Fruit fly (Drosophila melanogaster): ENCODE measurements around the gene 5PtaseI.
A peak's percentile ranks its signal among the peaks of the same experiment; 100 is the strongest.

The 5PtaseI gene

DNA sequence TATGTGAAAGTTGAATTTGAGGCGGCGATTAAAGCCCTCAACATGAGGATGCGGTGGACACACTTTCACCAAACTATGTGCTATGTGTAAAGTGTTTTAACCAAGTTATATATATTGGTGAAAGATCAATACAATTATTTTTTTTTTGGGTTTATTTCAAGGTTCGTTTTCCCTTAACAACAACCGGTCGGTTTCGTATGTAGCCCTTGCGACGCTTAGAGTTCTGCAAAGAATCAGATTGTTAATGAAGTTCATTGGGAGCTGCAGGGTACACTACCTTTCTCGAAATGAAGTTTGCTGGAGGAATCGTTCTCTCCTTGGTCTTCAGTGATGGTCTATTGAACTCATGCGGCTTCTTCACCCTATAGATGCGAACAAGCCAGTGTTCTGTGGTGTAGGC lies 21.9 kb upstream of the 5PtaseI start:
- no peak for TF ChIP-seq Hr4 (GFP tag; optimal IDR thresholded peaks at IDR 0.05)
- no peak for TF ChIP-seq CG11294 (GFP tag; IDR thresholded peaks at IDR 0.05)
- no peak for TF ChIP-seq CG9139 (GFP tag; optimal IDR thresholded peaks at IDR 0.05)

DNA sequence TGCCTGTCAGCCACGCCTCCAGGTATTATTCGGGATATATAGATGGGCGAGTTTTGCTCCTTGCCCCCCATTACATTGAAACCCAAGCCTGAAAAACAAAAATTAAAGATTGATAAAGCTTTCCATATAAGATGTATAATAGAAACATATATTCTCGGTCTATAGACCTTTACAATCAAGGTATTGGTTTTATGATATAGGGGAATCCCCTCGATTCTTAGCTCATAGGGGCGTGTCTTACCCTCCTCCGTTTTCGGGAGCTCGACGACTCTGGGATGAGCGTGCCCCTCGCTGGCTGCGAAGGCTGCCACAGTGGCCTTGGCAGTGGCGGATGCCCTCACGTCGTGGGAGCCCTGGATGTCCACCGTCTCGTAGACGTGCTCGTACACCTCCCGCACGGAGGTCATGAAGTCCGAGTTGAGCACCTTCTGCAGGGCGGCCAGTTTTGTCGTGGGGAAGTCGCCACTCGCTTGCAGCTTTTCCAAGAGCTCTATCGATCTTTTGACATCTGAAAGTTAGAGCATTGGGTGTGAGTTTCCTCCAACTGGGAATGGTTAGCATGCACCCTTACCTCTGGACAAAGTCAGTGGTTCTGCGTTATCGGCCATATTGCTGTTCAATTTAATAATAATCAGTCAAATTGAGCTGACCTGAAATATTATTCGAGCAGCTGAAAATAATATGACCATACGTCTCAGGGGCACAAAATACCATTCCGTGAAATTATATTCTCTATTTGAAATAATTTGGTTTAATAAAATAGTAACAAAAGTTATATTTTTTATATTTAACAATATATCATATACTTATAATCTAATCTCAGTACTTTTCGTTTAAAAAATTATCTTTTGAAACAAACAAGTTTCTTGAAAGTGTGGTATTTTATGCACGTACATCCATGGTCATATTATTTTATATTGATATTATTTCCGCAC lies 20.2 kb upstream of the 5PtaseI start, which contains the start of the genes veli and PQBP1:
Gene veli (minus strand): TSS at position 685 of the 935 bp plus-strand sequence.
Gene PQBP1 (plus strand): TSS at position 885 of the 935 bp plus-strand sequence.
- TF ChIP-seq Lpt (GFP tag; optimal IDR thresholded peaks at IDR 0.05) (no peak), Ets96B (tag; optimal IDR thresholded peaks at IDR 0.05) (no peak), fkh (GFP tag; optimal IDR thresholded peaks at IDR 0.05) (peak; percentile 45), CG15336 (GFP tag; IDR thresholded peaks at IDR 0.05) (no peak)

DNA sequence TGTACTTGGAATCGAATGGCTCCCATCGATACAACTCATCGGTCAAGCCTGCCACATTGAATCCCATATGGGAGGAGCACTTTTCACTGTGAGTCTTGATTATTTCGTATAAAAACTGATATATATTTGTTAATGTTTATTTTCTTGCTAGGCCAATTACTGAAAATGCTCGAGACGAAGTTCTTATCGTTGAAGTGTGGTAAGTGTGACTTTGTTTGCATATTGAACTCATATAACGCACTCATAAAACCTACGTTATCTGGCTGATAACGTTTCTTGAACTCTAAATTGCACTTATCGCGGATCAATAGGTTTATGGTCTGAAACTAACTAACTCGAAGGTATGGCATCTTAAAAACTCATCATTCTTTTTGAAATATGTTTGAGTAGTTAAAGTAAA lies 15.5 kb upstream of the 5PtaseI start:
- TF ChIP-seq lz (GFP tag; optimal IDR thresholded peaks at IDR 0.05) = no peak

DNA sequence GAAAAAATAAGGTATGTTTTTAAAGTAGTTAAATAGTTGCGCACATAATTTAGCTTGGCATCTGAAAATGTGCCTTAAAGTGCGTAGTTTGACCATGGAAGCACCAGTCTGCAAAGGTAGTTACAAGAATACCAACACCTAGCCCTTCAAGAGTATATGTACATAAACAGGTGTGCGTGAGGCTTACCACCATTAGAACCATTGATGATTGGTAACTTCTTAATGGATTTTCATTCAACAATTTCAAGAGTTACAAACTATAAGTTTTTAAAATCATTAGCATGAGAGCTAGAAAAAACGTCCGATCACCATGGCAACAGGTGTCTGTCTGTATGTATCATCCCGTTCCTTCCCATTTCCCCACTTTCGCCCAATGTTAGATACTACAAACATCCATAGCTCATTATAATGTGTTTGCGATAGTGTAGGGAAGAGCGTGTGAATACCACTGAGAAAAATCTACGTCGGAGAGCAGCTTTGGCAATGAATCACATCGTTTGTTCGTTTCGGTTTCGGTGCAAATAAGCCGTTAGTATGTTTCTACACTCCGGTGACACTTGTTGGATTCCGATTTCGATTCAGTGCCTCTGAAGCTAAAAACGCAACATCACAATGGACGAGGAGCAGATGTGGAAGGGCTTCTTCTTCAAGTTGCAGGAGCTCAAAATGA lies 11.7 kb upstream of the 5PtaseI start:
- TF ChIP-seq eg (GFP tag; IDR thresholded peaks at IDR 0.05) (no peak), CG4318 (GFP tag; optimal IDR thresholded peaks at IDR 0.05) (no peak), CG11762 (GFP tag; optimal IDR thresholded peaks at IDR 0.05; ENCODE audit: insufficient read depth) (no peak), vri (GFP tag; optimal IDR thresholded peaks at IDR 0.05) (no peak), Sox15 (GFP tag; optimal IDR thresholded peaks at IDR 0.05) (no peak), pdm3 (GFP tag; optimal IDR thresholded peaks at IDR 0.05) (no peak), Hr38 (GFP tag; optimal IDR thresholded peaks at IDR 0.05) (no peak), CG3032 (tag; optimal IDR thresholded peaks at IDR 0.05) (no peak), net (GFP tag; optimal IDR thresholded peaks at IDR 0.05) (no peak)

DNA sequence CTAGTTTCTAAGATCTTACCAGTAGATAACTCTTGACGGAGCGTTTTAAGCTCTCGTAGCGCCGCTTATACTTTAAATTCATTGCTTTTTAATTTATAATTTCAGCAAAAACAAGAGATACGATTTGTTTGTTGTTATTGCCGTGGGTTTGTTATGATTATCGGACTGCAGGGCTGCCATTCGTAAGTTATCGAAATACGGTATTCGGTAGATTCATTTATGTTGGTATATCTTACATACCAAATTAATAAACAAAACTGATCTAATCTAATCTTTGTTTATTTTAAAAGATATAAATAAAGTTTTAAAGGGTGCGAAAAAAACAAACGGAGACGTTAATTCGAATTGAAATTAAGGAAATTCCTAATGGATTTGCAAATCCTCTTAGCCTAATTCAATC lies 11.1 kb upstream of the 5PtaseI start, which contains the start of the genes CG31111 and stac:
Gene CG31111 (minus strand): TSS at position 162 of the 400 bp plus-strand sequence.
Gene stac (plus strand): TSS at position 271 of the 400 bp plus-strand sequence.
- no peak for TF ChIP-seq Sox102F (GFP tag; optimal IDR thresholded peaks at IDR 0.05)
- peak; percentile 18 for TF ChIP-seq Eip93F (GFP tag; optimal IDR thresholded peaks at IDR 0.05)
- TF ChIP-seq CG6854 (GFP tag; optimal IDR thresholded peaks at IDR 0.05) = no peak
- TF ChIP-seq fkh (GFP tag; optimal IDR thresholded peaks at IDR 0.05) = peak; percentile 82

DNA sequence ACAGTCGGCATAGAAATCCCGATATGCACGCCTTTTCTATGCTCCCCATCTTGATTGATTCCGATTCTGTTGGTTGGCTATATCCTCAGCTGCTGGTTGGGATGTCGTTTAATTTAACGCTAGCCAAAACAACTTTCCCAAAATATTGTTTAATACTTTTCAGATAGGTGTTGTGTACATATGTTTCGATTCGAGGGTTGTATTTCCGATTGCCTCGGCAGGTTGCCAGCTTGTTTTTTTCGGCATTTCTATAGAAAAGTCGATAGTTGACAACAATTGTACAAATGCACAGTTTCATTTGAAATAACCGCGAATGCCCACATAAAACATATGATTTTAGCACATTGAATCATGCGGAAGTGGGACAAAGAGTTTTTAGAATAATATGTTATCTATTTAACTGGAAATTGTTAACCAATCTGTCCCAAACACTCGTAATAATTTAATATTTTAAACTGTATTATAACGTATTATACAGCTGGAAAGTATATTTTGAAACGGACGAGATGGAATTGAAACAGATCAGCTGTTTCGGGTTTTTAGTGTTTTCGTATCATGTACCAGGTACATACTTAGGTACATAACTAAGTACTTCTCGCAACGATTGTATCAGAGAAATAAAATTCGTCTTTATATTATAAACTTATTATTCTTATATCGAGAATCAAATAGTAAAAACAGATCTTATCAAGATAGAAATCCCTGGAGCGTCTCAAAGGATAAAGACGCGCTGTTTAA lies 9.7 kb upstream of the 5PtaseI start, which contains the start of gene CG31109:
Gene CG31109 (minus strand): TSS at position 203 of the 738 bp plus-strand sequence.
- TF ChIP-seq Eip78C (GFP tag) = peak; percentile 59
- peak; percentile 32 for TF ChIP-seq esn (GFP tag; optimal IDR thresholded peaks at IDR 0.05)
- TF ChIP-seq lz (GFP tag; optimal IDR thresholded peaks at IDR 0.05) = peak; percentile 12
- TF ChIP-seq CG9139 (GFP tag; optimal IDR thresholded peaks at IDR 0.05) = no peak
- TF ChIP-seq CG31627 (GFP tag; optimal IDR thresholded peaks at IDR 0.05) = peak; percentile 12
- TF ChIP-seq OdsH (GFP tag; optimal IDR thresholded peaks at IDR 0.05) = no peak
- no peak for TF ChIP-seq Smox (GFP tag; optimal IDR thresholded peaks at IDR 0.05)
- no peak for TF ChIP-seq net (GFP tag; optimal IDR thresholded peaks at IDR 0.05)
- TF ChIP-seq CG34406 (GFP tag; optimal IDR thresholded peaks at IDR 0.05) = no peak
- no peak for TF ChIP-seq eg (GFP tag; IDR thresholded peaks at IDR 0.05)
- TF ChIP-seq CG6792 (GFP tag; optimal IDR thresholded peaks at IDR 0.05) = no peak
- TF ChIP-seq fkh (GFP tag; optimal IDR thresholded peaks at IDR 0.05) = peak; percentile 85
- TF ChIP-seq CG8119 (GFP tag; IDR thresholded peaks at IDR 0.05) = no peak
- peak; percentile 8 for TF ChIP-seq Hr4 (GFP tag; optimal IDR thresholded peaks at IDR 0.05)
- TF ChIP-seq CG3919 (GFP tag; optimal IDR thresholded peaks at IDR 0.05) = no peak
- TF ChIP-seq CG4318 (GFP tag; optimal IDR thresholded peaks at IDR 0.05) = no peak
- TF ChIP-seq CG6808 (GFP tag; optimal IDR thresholded peaks at IDR 0.05) = no peak
- no peak for TF ChIP-seq dsx (GFP tag; optimal IDR thresholded peaks at IDR 0.05; ENCODE audit: poor library complexity, severe bottlenecking)
- TF ChIP-seq CG11294 (GFP tag; IDR thresholded peaks at IDR 0.05) = no peak
- no peak for TF ChIP-seq achi (GFP tag; optimal IDR thresholded peaks at IDR 0.05)
- no peak for TF ChIP-seq Ets96B (tag; optimal IDR thresholded peaks at IDR 0.05)
- TF ChIP-seq Eip93F (GFP tag; optimal IDR thresholded peaks at IDR 0.05) = peak; percentile 18
- TF ChIP-seq fd85E (GFP tag; optimal IDR thresholded peaks at IDR 0.05) = no peak
- TF ChIP-seq CG6854 (GFP tag; optimal IDR thresholded peaks at IDR 0.05) = no peak
- TF ChIP-seq vri (GFP tag; optimal IDR thresholded peaks at IDR 0.05) = no peak
- no peak for TF ChIP-seq Met (GFP tag; optimal IDR thresholded peaks at IDR 0.05)
- no peak for TF ChIP-seq CG6276 (GFP tag; optimal IDR thresholded peaks at IDR 0.05)
